Fruit fly (Drosophila melanogaster): ENCODE results near the gene cal1.

dm6 chr3R:17054528-17054927 is 33.6 kb upstream of the cal1 start:
- TF ChIP-seq CG8478 (optimal IDR thresholded peaks at IDR 0.05) (no peak), CTCF (optimal IDR thresholded peaks at IDR 0.05) (no peak)
